Fruit fly (Drosophila melanogaster): ENCODE results near the gene tty.

- TF ChIP-seq odd (GFP tag; optimal IDR thresholded peaks at IDR 0.05) (no peak), Doc2 (GFP tag; IDR thresholded peaks at IDR 0.05) (no peak), cato (GFP tag; optimal IDR thresholded peaks at IDR 0.05; ENCODE audit: borderline replicate concordance) (no peak), btn (GFP tag; optimal IDR thresholded peaks at IDR 0.05) (no peak)
Observed at dm6 chrX:21281039-21281911, 58.2 kb downstream of the tty start, which contains the start of gene Mnr.
